Fruit fly (Drosophila melanogaster): ENCODE measurements around the gene ND-MNLL.

ND-MNLL gene

DNA sequence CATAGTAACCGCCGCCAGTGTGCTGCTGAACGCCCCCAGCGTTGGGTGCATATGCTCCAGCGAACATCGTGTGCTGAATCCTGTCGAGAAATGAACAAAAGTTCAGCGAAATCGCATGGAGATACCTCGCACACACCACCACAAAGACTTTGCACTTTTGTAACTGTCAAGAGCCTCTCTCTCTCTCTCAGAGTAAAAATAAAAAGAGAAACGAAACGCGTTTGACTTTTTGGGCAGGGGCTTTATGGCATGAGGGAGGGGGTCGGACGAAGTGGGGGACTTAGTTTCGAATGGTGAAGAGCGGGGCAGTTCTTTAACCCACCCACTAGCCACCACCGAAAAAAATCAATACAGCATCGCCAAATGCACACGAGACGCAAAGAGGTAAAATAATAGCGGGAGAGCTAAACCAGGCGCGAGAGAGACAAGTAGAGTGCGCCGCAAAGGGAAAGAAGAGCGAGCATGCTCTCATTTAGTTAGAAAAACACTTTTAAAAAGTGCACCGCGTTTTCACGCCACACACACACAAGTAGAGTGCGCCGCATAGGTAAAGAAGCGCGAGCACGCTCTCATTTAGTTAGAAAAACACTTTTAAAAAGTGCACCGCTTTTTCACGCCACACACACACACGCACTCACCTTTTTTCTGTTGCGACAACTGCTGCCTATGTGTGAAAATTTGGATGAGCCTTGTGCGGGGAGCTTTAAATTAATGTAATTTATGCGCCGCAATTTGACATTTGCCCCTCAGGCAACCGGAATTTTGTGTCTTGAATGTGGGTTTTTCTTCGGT is 36.8 kb upstream of the ND-MNLL start:
- TF ChIP-seq foxo (GFP tag; optimal IDR thresholded peaks at IDR 0.05) (no peak), Hr83 (GFP tag; optimal IDR thresholded peaks at IDR 0.05; ENCODE audit: poor library complexity, severe bottlenecking) (no peak), HLH106 (tag; optimal IDR thresholded peaks at IDR 0.05) (no peak), Dfd (GFP tag; optimal IDR thresholded peaks at IDR 0.05) (no peak), Dif (GFP tag; optimal IDR thresholded peaks at IDR 0.05; ENCODE audit: partially characterized antibody) (peak; percentile 47), dl (GFP tag; optimal IDR thresholded peaks at IDR 0.05; ENCODE audit: insufficient read depth in 1 of 2, partially characterized antibody in 2 of 2) (peak; percentile 10 to 64), dmrt93B (GFP tag; optimal IDR thresholded peaks at IDR 0.05) (no peak), GATAd (GFP tag; optimal IDR thresholded peaks at IDR 0.05) (no peak), N (GFP tag; optimal IDR thresholded peaks at IDR 0.05) (no peak), dsf (GFP tag; optimal IDR thresholded peaks at IDR 0.05; ENCODE audit: borderline replicate concordance) (no peak), CrebA (GFP tag; optimal IDR thresholded peaks at IDR 0.05; ENCODE audit: borderline replicate concordance) (no peak), br (GFP tag; optimal IDR thresholded peaks at IDR 0.05) (no peak), tai (GFP tag; optimal IDR thresholded peaks at IDR 0.05) (no peak), ey (GFP tag; optimal IDR thresholded peaks at IDR 0.05) (no peak), usp (GFP tag; optimal IDR thresholded peaks at IDR 0.05) (no peak), pan (optimal IDR thresholded peaks at IDR 0.05) (no peak), Vsx2 (GFP tag; optimal IDR thresholded peaks at IDR 0.05; ENCODE audit: partially characterized antibody) (no peak), Hr78 (GFP tag; optimal IDR thresholded peaks at IDR 0.05) (no peak), Jra (GFP tag; optimal IDR thresholded peaks at IDR 0.05) (no peak), brk (GFP tag; optimal IDR thresholded peaks at IDR 0.05) (no peak), psq (GFP tag; optimal IDR thresholded peaks at IDR 0.05) (no peak), Hnf4 (GFP tag; optimal IDR thresholded peaks at IDR 0.05) (peak; percentile 2)

DNA sequence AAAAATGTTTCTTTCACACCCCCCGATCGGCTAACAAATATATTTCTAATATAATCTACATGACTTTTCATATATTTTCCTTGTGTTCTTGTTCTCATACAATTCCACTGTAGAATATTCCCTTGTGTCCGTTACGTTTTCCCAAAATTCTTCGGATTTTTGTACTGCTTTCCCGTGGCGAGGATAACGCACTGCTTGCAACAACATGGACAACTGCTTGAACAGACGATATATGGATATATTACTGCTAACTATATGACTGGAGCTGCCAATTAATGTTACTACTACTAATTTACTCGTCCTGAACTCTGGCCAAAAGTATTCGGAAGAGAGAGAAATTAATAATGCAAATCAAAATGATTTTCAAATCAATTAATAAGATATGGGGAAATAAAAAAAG is 31.3 kb upstream of the ND-MNLL start:
- no peak for TF ChIP-seq psq (GFP tag; optimal IDR thresholded peaks at IDR 0.05)
- no peak for TF ChIP-seq woc (GFP tag; optimal IDR thresholded peaks at IDR 0.05)

DNA sequence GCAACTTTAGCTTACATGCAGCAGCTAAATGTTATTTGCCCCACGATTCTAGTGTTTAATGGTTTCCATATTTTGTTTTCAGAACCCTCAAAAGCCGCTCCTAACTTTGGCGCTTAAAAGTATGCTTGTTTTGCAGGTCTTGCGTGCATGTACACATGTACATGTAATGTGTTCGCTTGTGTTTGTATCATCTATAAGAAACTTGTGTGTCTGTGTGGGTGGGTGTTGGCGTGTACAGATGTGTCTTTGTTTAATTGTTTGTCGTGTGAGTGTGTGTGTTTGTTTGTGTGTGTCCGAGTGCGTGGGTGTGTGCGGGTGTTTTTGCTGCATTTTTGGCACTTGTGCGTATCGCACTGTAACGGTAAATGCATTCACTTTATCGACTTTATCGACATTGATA is 29.5 kb upstream of the ND-MNLL start:
- TF ChIP-seq CG9705 (GFP tag; optimal IDR thresholded peaks at IDR 0.05) (no peak), N (GFP tag; optimal IDR thresholded peaks at IDR 0.05) (peak; percentile 56)

DNA sequence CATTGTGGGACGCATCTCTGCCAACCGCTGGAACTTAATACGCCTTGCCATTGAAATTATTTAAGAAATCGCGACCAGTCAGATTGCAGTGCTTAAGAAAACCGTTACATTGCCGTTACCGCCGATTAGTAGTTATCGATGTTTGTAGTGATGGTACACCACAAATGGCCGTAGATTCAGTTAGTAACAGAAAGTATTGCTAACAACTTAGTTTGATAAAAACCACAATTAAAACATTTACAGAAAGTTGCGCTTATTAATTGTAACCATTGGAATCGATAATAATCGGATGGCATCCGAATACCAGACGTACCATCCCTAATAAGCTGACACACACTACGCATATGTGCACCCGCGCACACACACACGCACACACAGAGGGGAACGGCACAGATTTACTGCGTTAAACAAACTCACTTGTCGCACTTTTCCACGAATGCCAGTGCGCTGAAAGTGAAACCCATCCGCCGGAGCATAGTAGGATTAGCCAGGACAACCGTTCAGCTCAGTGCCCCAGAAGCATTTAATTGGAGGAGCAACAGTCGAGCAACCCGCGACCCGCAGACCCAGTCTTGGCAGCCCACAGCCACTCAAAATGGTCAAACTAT is 26.6 kb upstream of the ND-MNLL start, which contains the start of the genes hdm and Ykt6:
Gene hdm (minus strand): TSS at position 51 of the 608 bp plus-strand sequence.
Gene Ykt6 (plus strand): TSS at position 329 of the 608 bp plus-strand sequence.
- TF ChIP-seq sv (GFP tag; optimal IDR thresholded peaks at IDR 0.05) (peak; percentile 67), dmrt93B (GFP tag; optimal IDR thresholded peaks at IDR 0.05) (no peak), Myc (optimal IDR thresholded peaks at IDR 0.05) (no peak), psq (GFP tag; optimal IDR thresholded peaks at IDR 0.05) (peak; percentile 70), Sp1 (GFP tag; optimal IDR thresholded peaks at IDR 0.05) (no peak), foxo (GFP tag; optimal IDR thresholded peaks at IDR 0.05) (peak in 1 of 2 experiments; percentile 87), usp (GFP tag; optimal IDR thresholded peaks at IDR 0.05) (no peak), Abd-B (GFP tag; optimal IDR thresholded peaks at IDR 0.05) (no peak), N (GFP tag; optimal IDR thresholded peaks at IDR 0.05) (no peak), brk (GFP tag; optimal IDR thresholded peaks at IDR 0.05) (no peak), Hr78 (GFP tag; optimal IDR thresholded peaks at IDR 0.05) (no peak), OdsH (GFP tag; optimal IDR thresholded peaks at IDR 0.05) (peak; percentile 70), woc (GFP tag; optimal IDR thresholded peaks at IDR 0.05) (no peak), CrebA (GFP tag; optimal IDR thresholded peaks at IDR 0.05; ENCODE audit: borderline replicate concordance) (no peak), Hr83 (GFP tag; optimal IDR thresholded peaks at IDR 0.05; ENCODE audit: poor library complexity, severe bottlenecking) (no peak), CG32264 (GFP tag; optimal IDR thresholded peaks at IDR 0.05) (peak; percentile 28), lola (GFP tag; optimal IDR thresholded peaks at IDR 0.05) (no peak), ey (GFP tag; optimal IDR thresholded peaks at IDR 0.05) (peak; percentile 77), rgr (GFP tag; optimal IDR thresholded peaks at IDR 0.05) (peak; percentile 81), fru (GFP tag; optimal IDR thresholded peaks at IDR 0.05) (peak; percentile 85), CG9705 (GFP tag; optimal IDR thresholded peaks at IDR 0.05) (peak; percentile 62), Mio (GFP tag; optimal IDR thresholded peaks at IDR 0.05) (peak; percentile 3), dl (GFP tag; optimal IDR thresholded peaks at IDR 0.05; ENCODE audit: insufficient read depth in 1 of 2, partially characterized antibody in 2 of 2) (no peak), br (GFP tag; optimal IDR thresholded peaks at IDR 0.05) (no peak), Hnf4 (GFP tag; optimal IDR thresholded peaks at IDR 0.05) (peak; percentile 92), jim (GFP tag; optimal IDR thresholded peaks at IDR 0.05) (no peak), Jra (GFP tag; optimal IDR thresholded peaks at IDR 0.05) (peak; percentile 93), tai (GFP tag; optimal IDR thresholded peaks at IDR 0.05) (no peak), Vsx2 (GFP tag; optimal IDR thresholded peaks at IDR 0.05; ENCODE audit: partially characterized antibody) (no peak), h (GFP tag; optimal IDR thresholded peaks at IDR 0.05) (peak; percentile 86), Rel (GFP tag; optimal IDR thresholded peaks at IDR 0.05) (no peak), Rel (tag; optimal IDR thresholded peaks at IDR 0.05) (peak; percentile 48), Dfd (GFP tag; optimal IDR thresholded peaks at IDR 0.05) (no peak), sage (GFP tag; optimal IDR thresholded peaks at IDR 0.05) (no peak), dsf (GFP tag; optimal IDR thresholded peaks at IDR 0.05; ENCODE audit: borderline replicate concordance) (no peak), Dif (GFP tag; optimal IDR thresholded peaks at IDR 0.05; ENCODE audit: partially characterized antibody) (no peak), HLH106 (tag; optimal IDR thresholded peaks at IDR 0.05) (peak; percentile 76), pan (optimal IDR thresholded peaks at IDR 0.05) (no peak)

Data from whole organism, wandering third instar larva.